Worm (Caenorhabditis elegans) whole organism, L2 larva: ENCODE measurements around the gene hsp-4.
A peak's percentile ranks its signal among the peaks of the same experiment; 100 is the strongest.

Experiments
- C34F6.9 ChIP-seq: fragments of 150-350 bp; optimal IDR thresholded peaks from 2 replicates; lab custom pipeline; 2014; ENCODE audit warnings: missing biosample characterization, missing genetic modification characterization
- F13H6.1 ChIP-seq: sonication (generic microtip); optimal IDR thresholded peaks from 2 replicates; lab custom pipeline; 2016; ENCODE audit warnings: missing genetic modification characterization, missing compliant biosample characterization
- R02D3.7 ChIP-seq: fragments of 150-350 bp; optimal IDR thresholded peaks from 2 replicates; lab custom pipeline; 2014; ENCODE audit warnings: missing biosample characterization, missing genetic modification characterization
- Y55F3AM.14 ChIP-seq: fragments of 200-800 bp; sonication (Bioruptor generic); optimal IDR thresholded peaks from 2 replicates; lab custom pipeline; 2018; ENCODE audit warnings: mild to moderate bottlenecking, missing genetic modification characterization, missing compliant biosample characterization
- alr-1 ChIP-seq: fragments of 150-350 bp; optimal IDR thresholded peaks from 2 replicates; lab custom pipeline; 2014; ENCODE audit warnings: missing biosample characterization, missing genetic modification characterization
- aly-2 ChIP-seq: fragments of 150-350 bp; optimal IDR thresholded peaks from 2 replicates; lab custom pipeline; 2014; ENCODE audit warnings: missing biosample characterization, missing genetic modification characterization
- blmp-1 ChIP-seq: sonication (generic microtip); optimal IDR thresholded peaks from 2 replicates; lab custom pipeline; 2017; ENCODE audit warnings: missing genetic modification characterization, mild to moderate bottlenecking, missing compliant biosample characterization, antibody characterized with exemption, moderate library complexity; ENCODE audit not compliant: insufficient read depth
- ceh-16 ChIP-seq: fragments of 150-350 bp; optimal IDR thresholded peaks from 2 replicates; lab custom pipeline; 2014; ENCODE audit warnings: missing biosample characterization, missing genetic modification characterization
- ceh-82 ChIP-seq: fragments of 150-350 bp; optimal IDR thresholded peaks from 2 replicates; lab custom pipeline; 2014; ENCODE audit warnings: missing biosample characterization, missing genetic modification characterization
- crh-2 ChIP-seq: sonication (generic microtip); optimal IDR thresholded peaks from 2 replicates; lab custom pipeline; 2017; ENCODE audit warnings: missing biosample characterization, missing genetic modification characterization
- egl-27 ChIP-seq: sonication (generic microtip); optimal IDR thresholded peaks from 3 replicates; lab custom pipeline; 2017; ENCODE audit warnings: missing biosample characterization, missing genetic modification reagents, missing genetic modification characterization
- fos-1 ChIP-seq: fragments of 150-350 bp; optimal IDR thresholded peaks from 2 replicates; lab custom pipeline; 2014; ENCODE audit warnings: missing biosample characterization, missing genetic modification characterization
- gmeb-1 ChIP-seq: fragments of 150-350 bp; optimal IDR thresholded peaks from 2 replicates; lab custom pipeline; 2014; ENCODE audit warnings: missing biosample characterization, missing genetic modification characterization
- lin-39 ChIP-seq: fragments of 150-350 bp; optimal IDR thresholded peaks from 2 replicates; lab custom pipeline; 2014; ENCODE audit warnings: missing biosample characterization, missing genetic modification reagents, missing genetic modification characterization
- lsy-2 ChIP-seq, 2 experiments: fragments of 150-350 bp in 1 of 2; sonication (generic microtip) in 1 of 2; optimal IDR thresholded peaks; 2 replicates each; lab custom pipeline; 2014 to 2017; ENCODE audit warnings: missing biosample characterization in 2 of 2, missing genetic modification characterization in 2 of 2
- mbf-1 ChIP-seq: sonication (generic microtip); optimal IDR thresholded peaks from 2 replicates; lab custom pipeline; 2017; ENCODE audit warnings: missing biosample characterization, missing genetic modification characterization
- nhr-10 ChIP-seq: sonication (generic microtip); optimal IDR thresholded peaks from 2 replicates; lab custom pipeline; 2017; ENCODE audit warnings: missing biosample characterization, missing genetic modification characterization
- nhr-11 ChIP-seq: fragments of 150-350 bp; optimal IDR thresholded peaks from 2 replicates; lab custom pipeline; 2014; ENCODE audit warnings: missing biosample characterization, missing genetic modification characterization
- nhr-12 ChIP-seq: fragments of 150-350 bp; optimal IDR thresholded peaks from 2 replicates; lab custom pipeline; 2014; ENCODE audit warnings: missing biosample characterization, missing genetic modification characterization
- nhr-129 ChIP-seq: fragments of 150-350 bp; optimal IDR thresholded peaks from 2 replicates; lab custom pipeline; 2014; ENCODE audit warnings: missing biosample characterization, missing genetic modification characterization
- nhr-21 ChIP-seq: fragments of 150-350 bp; optimal IDR thresholded peaks from 2 replicates; lab custom pipeline; 2014; ENCODE audit warnings: missing biosample characterization, missing genetic modification characterization
- nhr-23 ChIP-seq: fragments of 150-350 bp; optimal IDR thresholded peaks from 2 replicates; lab custom pipeline; 2014; ENCODE audit warnings: missing biosample characterization, missing genetic modification reagents, missing genetic modification characterization
- nhr-25 ChIP-seq: fragments of 150-350 bp; sonication (generic microtip); optimal IDR thresholded peaks from 3 replicates; lab custom pipeline; 2014; ENCODE audit warnings: missing biosample characterization, missing genetic modification characterization
- nhr-77 ChIP-seq: fragments of 150-350 bp; optimal IDR thresholded peaks from 2 replicates; lab custom pipeline; 2014; ENCODE audit warnings: missing biosample characterization, missing genetic modification characterization
- peb-1 ChIP-seq: fragments of 150-350 bp; optimal IDR thresholded peaks from 2 replicates; lab custom pipeline; 2014; ENCODE audit warnings: missing biosample characterization, missing genetic modification characterization
- sem-4 ChIP-seq: fragments of 150-350 bp; optimal IDR thresholded peaks from 2 replicates; lab custom pipeline; 2014; ENCODE audit warnings: missing biosample characterization, missing genetic modification reagents, missing genetic modification characterization
- skn-1 ChIP-seq: sonication (generic microtip); optimal IDR thresholded peaks from 2 replicates; lab custom pipeline; 2017; ENCODE audit warnings: missing biosample characterization, missing genetic modification characterization
- sma-3 ChIP-seq: sonication (generic microtip); optimal IDR thresholded peaks from 2 replicates; lab custom pipeline; 2016; ENCODE audit warnings: missing genetic modification reagents, missing genetic modification characterization, missing compliant biosample characterization
- sma-9 ChIP-seq, 2 experiments: fragments of 150-350 bp in 1 of 2; sonication (generic microtip) in 1 of 2; optimal IDR thresholded peaks; 2 replicates each; lab custom pipeline; 2014 to 2016; ENCODE audit warnings: missing genetic modification characterization in 2 of 2, mild to moderate bottlenecking in 1 of 2, missing biosample characterization in 1 of 2, missing compliant biosample characterization in 1 of 2, missing genetic modification reagents in 1 of 2, moderate library complexity in 1 of 2
- unc-39 ChIP-seq: fragments of 150-350 bp; optimal IDR thresholded peaks from 2 replicates; lab custom pipeline; 2014; ENCODE audit warnings: missing biosample characterization, missing genetic modification characterization
- unc-55 ChIP-seq: fragments of 150-350 bp; sonication (generic microtip); optimal IDR thresholded peaks from 3 replicates; lab custom pipeline; 2014; ENCODE audit warnings: missing biosample characterization, missing genetic modification reagents, missing genetic modification characterization
- unc-62 ChIP-seq: fragments of 150-350 bp; optimal IDR thresholded peaks from 2 replicates; lab custom pipeline; 2014; ENCODE audit warnings: missing biosample characterization, missing genetic modification reagents, missing genetic modification characterization
- zag-1 ChIP-seq: fragments of 150-350 bp; optimal IDR thresholded peaks from 2 replicates; lab custom pipeline; 2014; ENCODE audit warnings: missing biosample characterization, missing genetic modification characterization

Gene hsp-4

DNA sequence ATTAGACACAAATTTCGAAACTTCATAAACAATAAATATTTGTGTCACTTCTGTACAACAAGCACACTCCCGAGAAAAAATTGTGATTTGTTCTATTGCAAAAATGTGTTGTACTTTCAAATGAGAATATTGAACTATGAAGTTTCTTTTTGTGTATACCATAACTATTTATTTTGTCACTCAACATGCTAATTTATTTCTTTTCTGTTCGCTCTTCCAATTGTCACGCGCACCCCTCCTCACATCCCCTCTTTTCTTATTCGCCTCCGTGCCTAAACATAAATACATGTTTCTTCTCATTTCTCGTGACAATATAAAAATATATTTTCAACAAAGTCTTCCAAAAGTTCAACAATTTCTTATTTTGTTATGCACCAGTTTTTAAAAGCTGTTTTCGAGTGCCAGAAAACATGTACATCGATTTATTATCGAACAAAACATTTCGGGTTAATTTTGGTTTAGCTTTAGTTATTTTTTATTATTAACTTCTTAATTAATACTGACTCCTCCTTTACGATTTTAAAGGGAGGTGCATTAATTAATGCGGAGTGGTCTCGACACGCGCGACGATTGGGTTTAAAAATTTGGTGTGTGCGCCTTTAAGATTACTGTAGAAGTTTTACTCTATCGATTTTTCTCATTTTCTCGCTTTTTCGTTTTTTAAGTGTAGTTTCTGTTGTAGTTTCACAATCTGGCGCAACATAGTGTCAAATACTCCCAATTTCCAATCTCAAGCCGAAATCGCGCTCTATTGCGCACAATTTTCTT lies 41.7 kb upstream of the hsp-4 start:
- no peak for TF ChIP-seq alr-1
- TF ChIP-seq C34F6.9 (tag; lab: Kevin White, UChicago) = peak; percentile 27
- no peak for TF ChIP-seq unc-55
- TF ChIP-seq gmeb-1 (tag; lab: Kevin White, UChicago) = no peak
- TF ChIP-seq nhr-11 = no peak
- TF ChIP-seq nhr-25 = peak; percentile 15
- TF ChIP-seq lsy-2 (tag; optimal IDR thresholded peaks at IDR 0.05; lab: Kevin White, UChicago) = peak in 1 of 2 experiments; percentile 27
- peak; percentile 17 for TF ChIP-seq sem-4 (tag; lab: Kevin White, UChicago)
- no peak for TF ChIP-seq blmp-1 (tag; lab: Kevin White, UChicago)
- no peak for TF ChIP-seq peb-1
- TF ChIP-seq aly-2 (tag; lab: Kevin White, UChicago) = no peak

DNA sequence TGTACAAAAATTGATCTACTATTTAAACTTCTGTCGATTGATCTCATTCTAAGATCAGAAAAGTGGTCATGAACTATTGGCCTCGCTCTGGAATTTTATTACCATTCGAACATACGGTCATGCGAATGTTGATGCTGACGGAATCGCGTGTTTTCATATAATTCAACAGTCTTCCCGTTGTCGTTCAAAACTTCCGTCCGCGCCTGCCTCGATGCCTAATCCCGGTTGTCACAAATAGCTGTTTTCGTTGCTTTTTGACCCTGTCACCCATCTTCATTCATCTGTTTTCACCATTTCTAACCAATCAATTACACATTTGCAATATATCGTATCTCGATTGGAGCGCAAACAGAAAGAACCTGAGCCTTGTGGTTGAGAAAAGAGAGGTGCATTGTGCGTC lies 40.9 kb upstream of the hsp-4 start:
- TF ChIP-seq nhr-25 (peak; percentile 35), nhr-10 (tag; lab: Kevin White, UChicago) (no peak)

DNA sequence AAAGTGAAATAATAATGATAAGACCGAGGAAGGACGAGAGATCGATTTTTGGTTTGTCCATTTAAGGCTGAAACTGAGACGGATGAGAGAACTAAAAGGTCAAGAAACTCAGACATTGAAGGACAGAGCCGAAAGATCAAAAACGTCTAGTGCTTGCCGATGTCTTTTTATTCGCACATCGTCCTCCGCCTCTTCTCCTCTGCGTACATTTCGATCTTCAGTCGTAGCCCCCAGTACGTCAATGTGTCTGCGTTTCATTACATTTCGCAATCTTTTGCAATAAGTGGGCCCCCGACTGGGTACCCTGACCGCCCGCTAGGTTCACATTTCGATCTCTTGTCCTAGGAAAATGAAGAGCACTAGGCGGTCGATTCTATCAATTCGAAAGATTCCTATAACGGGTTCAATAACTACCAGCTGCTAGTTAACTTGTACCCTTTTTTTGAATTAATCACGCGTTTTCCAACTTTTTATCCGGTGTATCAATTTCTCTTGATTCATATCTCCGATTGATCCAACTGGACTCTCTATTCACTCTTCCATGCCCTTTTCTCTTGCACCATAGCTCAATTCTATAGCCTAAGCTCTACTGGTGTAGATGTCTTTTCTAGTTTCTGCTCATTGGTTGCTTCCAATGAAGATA lies 39.7 kb upstream of the hsp-4 start:
- TF ChIP-seq nhr-77 = no peak
- peak; percentile 56 for TF ChIP-seq C34F6.9 (tag; lab: Kevin White, UChicago)
- TF ChIP-seq F13H6.1 (tag; lab: Kevin White, UChicago) = peak; percentile 54
- TF ChIP-seq nhr-10 (tag; lab: Kevin White, UChicago) = no peak
- peak; percentile 20 for TF ChIP-seq gmeb-1 (tag; lab: Kevin White, UChicago)
- TF ChIP-seq nhr-23 (tag; lab: Kevin White, UChicago) = no peak
- peak; percentile 42 for TF ChIP-seq sma-3
- TF ChIP-seq skn-1 (tag; lab: Kevin White, UChicago) = no peak
- no peak for TF ChIP-seq nhr-11
- no peak for TF ChIP-seq mbf-1
- no peak for TF ChIP-seq lin-39 (tag; lab: Kevin White, UChicago)
- TF ChIP-seq crh-2 (tag; lab: Kevin White, UChicago) = peak; percentile 63
- TF ChIP-seq unc-39 (tag; lab: Kevin White, UChicago) = no peak
- TF ChIP-seq fos-1 (tag; lab: Kevin White, UChicago) = peak; percentile 85
- TF ChIP-seq nhr-129 (tag; lab: Kevin White, UChicago) = peak; percentile 97
- peak; percentile 76 for TF ChIP-seq nhr-25
- TF ChIP-seq egl-27 (tag; lab: Kevin White, UChicago) = no peak
- peak in 1 of 2 experiments; percentile 54 for TF ChIP-seq lsy-2 (tag; optimal IDR thresholded peaks at IDR 0.05; lab: Kevin White, UChicago)
- TF ChIP-seq blmp-1 (tag; lab: Kevin White, UChicago) = peak; percentile 60
- TF ChIP-seq sma-9 (GFP tag; optimal IDR thresholded peaks at IDR 0.05; lab: Kevin White, UChicago) = peak; percentile 89
- TF ChIP-seq sma-9 (tag; optimal IDR thresholded peaks at IDR 0.05; lab: Kevin White, UChicago) = no peak
- TF ChIP-seq Y55F3AM.14 (GFP tag; lab: Kevin White, UChicago) = no peak
- no peak for TF ChIP-seq nhr-21 (tag; lab: Kevin White, UChicago)
- peak; percentile 72 for TF ChIP-seq zag-1 (tag; lab: Kevin White, UChicago)
- TF ChIP-seq sem-4 (tag; lab: Kevin White, UChicago) = peak; percentile 34

DNA sequence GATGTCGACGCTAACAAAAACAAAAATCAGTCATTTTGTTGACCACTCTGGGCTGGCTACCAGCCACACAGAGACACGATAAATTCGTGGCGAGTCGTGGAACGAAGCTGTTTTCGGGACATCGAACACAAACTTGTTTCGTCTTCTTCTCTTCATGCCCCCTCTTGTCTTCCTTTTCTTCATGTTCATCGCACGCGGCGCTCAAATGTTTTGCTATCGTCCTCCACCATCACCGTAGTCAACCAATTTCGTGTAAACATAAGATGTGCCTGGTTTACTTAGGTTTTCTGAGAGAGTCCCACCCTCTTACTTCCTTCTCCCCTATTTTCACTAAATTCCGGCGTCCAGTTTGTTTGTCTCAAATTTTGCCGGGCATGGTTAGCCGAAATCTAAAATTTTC lies 37.9 kb upstream of the hsp-4 start:
- TF ChIP-seq ceh-82 (tag; lab: Kevin White, UChicago) (no peak), ceh-16 (tag; lab: Kevin White, UChicago) (no peak), aly-2 (tag; lab: Kevin White, UChicago) (no peak), unc-55 (no peak), R02D3.7 (tag; lab: Kevin White, UChicago) (no peak), unc-62 (GFP tag; lab: Kevin White, UChicago) (no peak), Y55F3AM.14 (GFP tag; lab: Kevin White, UChicago) (no peak), nhr-12 (tag; lab: Kevin White, UChicago) (no peak), lin-39 (tag; lab: Kevin White, UChicago) (no peak), sem-4 (tag; lab: Kevin White, UChicago) (no peak)
